Worm (Caenorhabditis elegans) whole organism, L4 larva: ENCODE data around the gene flp-21.

ENCODE experiments used
- R02D3.7 ChIP-seq: fragments of 150-350 bp; sonication (generic microtip); optimal IDR thresholded peaks from 3 replicates; lab custom pipeline; 2014; ENCODE audit warnings: missing biosample characterization, missing genetic modification characterization
- T26A8.4 ChIP-seq: fragments of 200-800 bp; sonication (Bioruptor generic); IDR thresholded peaks from 2 replicates; pipeline ENCODE4 v1.3.6; 2022; ENCODE audit warnings: missing genetic modification characterization, missing compliant biosample characterization
- Y75B8A.6 ChIP-seq: fragments of 200-800 bp; sonication (Bioruptor generic); IDR thresholded peaks from 2 replicates; pipeline ENCODE4 v1.3.6; 2022; ENCODE audit warnings: missing genetic modification reagents, missing genetic modification characterization, missing compliant biosample characterization
- aha-1 ChIP-seq: fragments of 150-350 bp; peaks from one replicate; lab custom pipeline; 2014; ENCODE audit warnings: missing biosample characterization, missing genetic modification characterization
- ama-1 ChIP-seq: fragments of 150-350 bp; optimal IDR thresholded peaks from 2 replicates; lab custom pipeline; 2014; ENCODE audit warnings: inconsistent platforms, mixed read lengths
- ceh-20 ChIP-seq: fragments of 200-800 bp; sonication (Bioruptor generic); IDR thresholded peaks from 2 replicates; pipeline ENCODE4 v1.3.6; 2022; ENCODE audit warnings: missing genetic modification reagents, missing genetic modification characterization, missing compliant biosample characterization
- ceh-28 ChIP-seq: fragments of 150-350 bp; optimal IDR thresholded peaks from 2 replicates; lab custom pipeline; 2014; ENCODE audit warnings: missing biosample characterization, missing genetic modification reagents, missing genetic modification characterization
- ceh-44 ChIP-seq: fragments of 200-800 bp; sonication (Bioruptor generic); IDR thresholded peaks from 2 replicates; pipeline ENCODE4 v1.3.6; 2022; ENCODE audit warnings: missing genetic modification reagents, missing genetic modification characterization, missing compliant biosample characterization
- ceh-82 ChIP-seq: sonication (generic microtip); optimal IDR thresholded peaks from 2 replicates; lab custom pipeline; 2017; ENCODE audit warnings: missing biosample characterization, missing genetic modification characterization
- daf-16 ChIP-seq, 3 experiments: sonication (generic microtip); optimal IDR thresholded peaks; 2 replicates each; lab custom pipeline; 2016 to 2017; ENCODE audit warnings: missing genetic modification characterization in 3 of 3, missing genetic modification reagents in 3 of 3, mild to moderate bottlenecking in 2 of 3, missing compliant biosample characterization in 2 of 3, missing biosample characterization in 1 of 3, moderate library complexity in 1 of 3
- daf-8 ChIP-seq: fragments of 200-800 bp; sonication (Bioruptor generic); IDR thresholded peaks from 2 replicates; pipeline ENCODE4 v1.3.6; 2022; ENCODE audit warnings: missing genetic modification characterization, missing compliant biosample characterization
- dmd-6 ChIP-seq: fragments of 200-800 bp; sonication (Bioruptor generic); IDR thresholded peaks from 2 replicates; pipeline ENCODE4 v1.3.6; 2022; ENCODE audit warnings: missing genetic modification reagents, missing genetic modification characterization, missing compliant biosample characterization
- dmd-9 ChIP-seq: fragments of 200-800 bp; sonication (Bioruptor generic); IDR thresholded peaks from 2 replicates; pipeline ENCODE4 v1.3.6; 2022; ENCODE audit warnings: missing genetic modification reagents, missing genetic modification characterization, missing compliant biosample characterization
- dpl-1 ChIP-seq: fragments of 150-350 bp; optimal IDR thresholded peaks from 2 replicates; lab custom pipeline; 2014; ENCODE audit warnings: missing biosample characterization, missing genetic modification reagents, missing genetic modification characterization
- egl-27 ChIP-seq: sonication (generic microtip); optimal IDR thresholded peaks from 3 replicates; lab custom pipeline; 2017; ENCODE audit warnings: missing biosample characterization, missing genetic modification reagents, missing genetic modification characterization
- egl-43 ChIP-seq: fragments of 200-800 bp; sonication (Bioruptor generic); IDR thresholded peaks from 2 replicates; pipeline ENCODE4 v1.3.6; 2022; ENCODE audit warnings: missing genetic modification reagents, missing genetic modification characterization, missing compliant biosample characterization
- fkh-10 ChIP-seq: fragments of 150-350 bp; optimal IDR thresholded peaks from 2 replicates; lab custom pipeline; 2014; ENCODE audit warnings: missing biosample characterization, missing genetic modification reagents, missing genetic modification characterization
- hlh-11 ChIP-seq: fragments of 200-800 bp; sonication (Bioruptor generic); optimal IDR thresholded peaks from 2 replicates; lab custom pipeline; 2018; ENCODE audit warnings: mild to moderate bottlenecking, missing genetic modification characterization, missing compliant biosample characterization
- hmg-1.1 ChIP-seq: fragments of 200-800 bp; sonication (Bioruptor generic); IDR thresholded peaks from 2 replicates; pipeline ENCODE4 v1.3.6; 2022; ENCODE audit warnings: missing genetic modification reagents, missing genetic modification characterization, missing compliant biosample characterization
- jun-1 ChIP-seq: fragments of 150-350 bp; optimal IDR thresholded peaks from 2 replicates; lab custom pipeline; 2014; ENCODE audit warnings: missing biosample characterization, missing genetic modification reagents, missing genetic modification characterization
- lin-29 ChIP-seq: fragments of 200-800 bp; sonication (Bioruptor generic); IDR thresholded peaks from 2 replicates; pipeline ENCODE4 v1.3.6; 2022; ENCODE audit warnings: missing genetic modification reagents, missing genetic modification characterization, missing compliant biosample characterization
- lin-38 ChIP-seq: fragments of 200-800 bp; sonication (Bioruptor generic); IDR thresholded peaks from 2 replicates; pipeline ENCODE4 v1.3.6; 2022; ENCODE audit warnings: missing genetic modification reagents, missing genetic modification characterization, missing compliant biosample characterization
- lin-39 ChIP-seq: fragments of 150-350 bp; optimal IDR thresholded peaks from 2 replicates; lab custom pipeline; 2014; ENCODE audit warnings: missing biosample characterization, missing genetic modification reagents, missing genetic modification characterization
- mdl-1 ChIP-seq, 2 experiments: fragments of 150-350 bp in 1 of 2; sonication (generic microtip) in 1 of 2; optimal IDR thresholded peaks; 2 replicates each; lab custom pipeline; 2014 to 2017; ENCODE audit warnings: missing biosample characterization in 2 of 2, missing genetic modification characterization in 2 of 2
- mdt-29 ChIP-seq: fragments of 200-800 bp; sonication (Bioruptor generic); IDR thresholded peaks from 2 replicates; pipeline ENCODE4 v1.3.6; 2022; ENCODE audit warnings: missing genetic modification reagents, missing genetic modification characterization, missing compliant biosample characterization
- mep-1 ChIP-seq: fragments of 150-350 bp; sonication (generic microtip); optimal IDR thresholded peaks from 3 replicates; lab custom pipeline; 2014; ENCODE audit warnings: missing biosample characterization, missing genetic modification characterization
- mes-2 ChIP-seq: sonication (generic microtip); optimal IDR thresholded peaks from 2 replicates; lab custom pipeline; 2016; ENCODE audit warnings: missing genotype, mild to moderate bottlenecking, missing genetic modification characterization, missing compliant biosample characterization; ENCODE audit not compliant: poor library complexity, severe bottlenecking
- mxl-2 ChIP-seq: fragments of 200-800 bp; sonication (Bioruptor generic); conservative IDR thresholded peaks from 2 replicates; pipeline ENCODE4 v1.3.6; 2022; ENCODE audit warnings: missing genetic modification reagents, missing genetic modification characterization, missing compliant biosample characterization
- mxl-3 ChIP-seq: fragments of 200-800 bp; sonication (Bioruptor generic); optimal IDR thresholded peaks from 2 replicates; lab custom pipeline; 2018; ENCODE audit warnings: mild to moderate bottlenecking, missing genetic modification characterization, missing compliant biosample characterization
- nhr-10 ChIP-seq: fragments of 150-350 bp; optimal IDR thresholded peaks from 2 replicates; lab custom pipeline; 2014; ENCODE audit warnings: missing biosample characterization, missing genetic modification characterization
- nhr-11 ChIP-seq: fragments of 150-350 bp; optimal IDR thresholded peaks from 2 replicates; lab custom pipeline; 2014; ENCODE audit warnings: missing biosample characterization, missing genetic modification characterization
- nhr-111 ChIP-seq: fragments of 200-800 bp; sonication (Bioruptor generic); optimal IDR thresholded peaks from 2 replicates; lab custom pipeline; 2018; ENCODE audit warnings: mild to moderate bottlenecking, missing genetic modification characterization, missing compliant biosample characterization
- nhr-41 ChIP-seq: fragments of 200-800 bp; sonication (Bioruptor generic); IDR thresholded peaks from 2 replicates; pipeline ENCODE4 v1.3.6; 2022; ENCODE audit warnings: missing genetic modification reagents, missing genetic modification characterization, missing compliant biosample characterization
- pha-4 ChIP-seq, 2 experiments: fragments of 150-350 bp in 1 of 2; fragments of 200-800 bp in 1 of 2; sonication (Bioruptor generic) in 1 of 2; IDR thresholded peaks in 1 of 2; optimal IDR thresholded peaks in 1 of 2; 2 replicates each; pipeline versions ENCODE4 v1.3.6 to Lab custom; 2014 to 2022; ENCODE audit warnings: missing genetic modification characterization in 2 of 2, missing genetic modification reagents in 2 of 2, missing biosample characterization in 1 of 2, missing compliant biosample characterization in 1 of 2
- pqm-1 ChIP-seq: sonication (generic microtip); optimal IDR thresholded peaks from 2 replicates; lab custom pipeline; 2017; ENCODE audit warnings: missing biosample characterization, missing genetic modification characterization
- sdz-12 ChIP-seq: fragments of 200-800 bp; sonication (Bioruptor generic); optimal IDR thresholded peaks from 2 replicates; lab custom pipeline; 2018; ENCODE audit warnings: mild to moderate bottlenecking, missing genetic modification characterization, missing compliant biosample characterization
- set-16 ChIP-seq: fragments of 200-800 bp; sonication (Bioruptor generic); IDR thresholded peaks from 2 replicates; pipeline ENCODE4 v1.3.6; 2022; ENCODE audit warnings: missing genetic modification reagents, missing genetic modification characterization, missing compliant biosample characterization
- skn-1 ChIP-seq: fragments of 150-350 bp; optimal IDR thresholded peaks from 2 replicates; lab custom pipeline; 2014; ENCODE audit warnings: missing biosample characterization, missing genetic modification characterization
- snpc-4 ChIP-seq: fragments of 150-350 bp; optimal IDR thresholded peaks from 2 replicates; lab custom pipeline; 2014; ENCODE audit warnings: missing biosample characterization, missing genetic modification characterization
- spr-3 ChIP-seq: fragments of 200-800 bp; sonication (Bioruptor generic); optimal IDR thresholded peaks from 2 replicates; lab custom pipeline; 2018; ENCODE audit warnings: mild to moderate bottlenecking, missing genetic modification characterization, missing compliant biosample characterization
- tra-1 ChIP-seq: fragments of 200-800 bp; sonication (Bioruptor generic); IDR thresholded peaks from 2 replicates; pipeline ENCODE4 v1.3.6; 2022; ENCODE audit warnings: missing genetic modification reagents, missing genetic modification characterization, missing compliant biosample characterization
- unc-130 ChIP-seq: sonication (generic microtip); optimal IDR thresholded peaks from 2 replicates; lab custom pipeline; 2016; ENCODE audit warnings: missing genetic modification reagents, missing genetic modification characterization, missing compliant biosample characterization
- unc-62 ChIP-seq, 3 experiments: fragments of 150-350 bp in 1 of 3; sonication (generic microtip); optimal IDR thresholded peaks in 2 of 3; peaks in 1 of 3; 1 replicate in 1 of 3; 2 replicates in 2 of 3; lab custom pipeline; 2014 to 2017; ENCODE audit warnings: missing biosample characterization in 3 of 3, missing genetic modification characterization in 3 of 3, missing genetic modification reagents in 3 of 3, missing genotype in 1 of 3
- zag-1 ChIP-seq: fragments of 150-350 bp; optimal IDR thresholded peaks from 2 replicates; lab custom pipeline; 2014; ENCODE audit warnings: missing biosample characterization, missing genetic modification characterization
- zfp-2 ChIP-seq: sonication (generic microtip); optimal IDR thresholded peaks from 2 replicates; lab custom pipeline; 2016; ENCODE audit warnings: mild to moderate bottlenecking, missing genetic modification characterization, missing compliant biosample characterization
- zfp-3 ChIP-seq: fragments of 200-800 bp; sonication (Bioruptor generic); conservative IDR thresholded peaks from 2 replicates; pipeline ENCODE4 v1.3.6; 2022; ENCODE audit warnings: missing genetic modification reagents, missing genetic modification characterization, missing compliant biosample characterization

The flp-21 gene

DNA sequence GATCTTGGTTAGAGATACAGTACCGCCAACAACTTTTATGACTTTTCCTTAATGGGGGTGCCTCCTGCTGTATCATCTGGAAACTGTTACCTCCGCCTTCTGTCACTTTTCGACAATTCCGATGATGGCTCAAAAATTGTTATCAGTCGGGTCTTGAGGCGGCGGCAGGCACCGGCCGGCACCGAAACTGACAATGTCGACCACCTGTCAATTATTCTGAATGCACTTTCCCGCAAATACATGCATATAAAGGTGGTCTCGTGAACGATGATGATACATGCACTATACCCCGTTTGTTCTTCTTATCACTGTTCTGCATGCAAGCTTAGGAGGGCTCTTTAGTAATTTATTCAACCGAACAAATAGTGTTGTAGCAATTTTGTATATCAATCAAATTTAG, 49.1 kb upstream of the flp-21 start (continued):
- peak; percentile 83 for TF ChIP-seq pha-4 (GFP tag; IDR thresholded peaks at IDR 0.05; lab: Robert Waterston, UW)
- no peak for TF ChIP-seq pha-4 (tag; optimal IDR thresholded peaks at IDR 0.05; lab: Kevin White, UChicago)
- 0 out of 2 replicates have a peak, but pooled peaks have one; percentile 47 for TF ChIP-seq T26A8.4
- peak; percentile 49 for TF ChIP-seq mxl-3 (GFP tag; lab: Kevin White, UChicago)
- peak in 1 of 2 experiments; percentile 69 for TF ChIP-seq daf-16 (GFP tag; optimal IDR thresholded peaks at IDR 0.05; lab: Kevin White, UChicago)
- TF ChIP-seq daf-16 (tag; optimal IDR thresholded peaks at IDR 0.05; lab: Kevin White, UChicago): peak; percentile 89
- TF ChIP-seq zfp-2: no peak
- TF ChIP-seq ceh-20 (GFP tag; lab: Robert Waterston, UW): peak; percentile 80
- peak; percentile 63; the same call in 1 of the 2 replicates for TF ChIP-seq mdt-29 (GFP tag; lab: Robert Waterston, UW)
- peak; percentile 54; the same call in 1 of the 2 replicates for TF ChIP-seq nhr-41 (GFP tag; lab: Robert Waterston, UW)

ce11 chrV:7745386-7745785, 47.8 kb upstream of the flp-21 start:
- peak; percentile 92 for TF ChIP-seq aha-1
- no peak for TF ChIP-seq egl-27
- no peak for TF ChIP-seq lin-29 (GFP tag; lab: Robert Waterston, UW)
- TF ChIP-seq Y75B8A.6 (GFP tag; lab: Robert Waterston, UW): no peak
- no peak for TF ChIP-seq skn-1 (tag; lab: Kevin White, UChicago)
- TF ChIP-seq R02D3.7 (tag; lab: Kevin White, UChicago): no peak
- TF ChIP-seq hmg-1.1 (GFP tag; lab: Robert Waterston, UW): no peak

- TF ChIP-seq hlh-11: peak; percentile 12
- no peak for TF ChIP-seq dmd-9 (GFP tag; lab: Robert Waterston, UW)
- TF ChIP-seq fkh-10 (GFP tag; lab: Kevin White, UChicago): no peak
- 0 out of 2 replicates have a peak, but pooled peaks have one; percentile 26 for TF ChIP-seq ceh-20 (GFP tag; lab: Robert Waterston, UW)
- no peak for TF ChIP-seq ceh-82
- no peak for TF ChIP-seq sdz-12 (GFP tag; lab: Kevin White, UChicago)
- no peak for TF ChIP-seq T26A8.4
- no peak for TF ChIP-seq lin-29 (GFP tag; lab: Robert Waterston, UW)
- TF ChIP-seq jun-1 (tag; lab: Kevin White, UChicago): no peak
- no peak for TF ChIP-seq mxl-2 (GFP tag; lab: Robert Waterston, UW)
- TF ChIP-seq tra-1 (GFP tag; lab: Robert Waterston, UW): 0 out of 2 replicates have a peak, but pooled peaks have one; percentile 59
- TF ChIP-seq unc-130 (GFP tag; lab: Kevin White, UChicago): no peak
- no peak for TF ChIP-seq lin-39
- TF ChIP-seq mep-1 (tag; lab: Kevin White, UChicago): no peak
- TF ChIP-seq spr-3 (GFP tag; lab: Kevin White, UChicago): no peak
- TF ChIP-seq unc-62 (GFP tag; optimal IDR thresholded peaks at IDR 0.05 in 1 of 2; lab: Kevin White, UChicago): peak in 1 of 2 experiments; percentile 93
- TF ChIP-seq unc-62 (tag; optimal IDR thresholded peaks at IDR 0.05; lab: Kevin White, UChicago): no peak
- TF ChIP-seq daf-16 (GFP tag; optimal IDR thresholded peaks at IDR 0.05; lab: Kevin White, UChicago): no peak
- no peak for TF ChIP-seq daf-16 (tag; optimal IDR thresholded peaks at IDR 0.05; lab: Kevin White, UChicago)
- no peak for TF ChIP-seq dpl-1 (GFP tag; lab: Kevin White, UChicago)
- no peak for TF ChIP-seq mdl-1 (tag; optimal IDR thresholded peaks at IDR 0.05; lab: Kevin White, UChicago)
- no peak for TF ChIP-seq mes-2 (tag; lab: Kevin White, UChicago)
- TF ChIP-seq ceh-28 (tag; lab: Kevin White, UChicago): no peak
- TF ChIP-seq lin-38 (GFP tag; lab: Robert Waterston, UW): no peak
- no peak for TF ChIP-seq aha-1
- no peak for TF ChIP-seq ceh-44
- no peak for TF ChIP-seq nhr-11 (tag; lab: Kevin White, UChicago)
- no peak for TF ChIP-seq zfp-3
- no peak for TF ChIP-seq daf-8 (GFP tag; lab: Robert Waterston, UW)
- peak; percentile 63 for TF ChIP-seq dmd-6 (GFP tag; lab: Robert Waterston, UW)
- TF ChIP-seq nhr-111 (GFP tag; lab: Kevin White, UChicago): no peak
- no peak for TF ChIP-seq nhr-10 (tag; lab: Kevin White, UChicago)
- TF ChIP-seq pqm-1: no peak
- 0 out of 2 replicates have a peak, but pooled peaks have one; percentile 39 for TF ChIP-seq egl-43 (GFP tag; lab: Robert Waterston, UW)
- no peak for TF ChIP-seq snpc-4 (tag; lab: Kevin White, UChicago)
- TF ChIP-seq ama-1 (lab: Kevin White, UChicago): no peak
- TF ChIP-seq zag-1: no peak
- peak; percentile 73 for TF ChIP-seq set-16 (GFP tag; lab: Robert Waterston, UW)
Measured at ce11 chrV:7745903-7746302, 47.3 kb upstream of the flp-21 start.
